Worm (Caenorhabditis elegans): ENCODE results near the gene cand-1.

DNA sequence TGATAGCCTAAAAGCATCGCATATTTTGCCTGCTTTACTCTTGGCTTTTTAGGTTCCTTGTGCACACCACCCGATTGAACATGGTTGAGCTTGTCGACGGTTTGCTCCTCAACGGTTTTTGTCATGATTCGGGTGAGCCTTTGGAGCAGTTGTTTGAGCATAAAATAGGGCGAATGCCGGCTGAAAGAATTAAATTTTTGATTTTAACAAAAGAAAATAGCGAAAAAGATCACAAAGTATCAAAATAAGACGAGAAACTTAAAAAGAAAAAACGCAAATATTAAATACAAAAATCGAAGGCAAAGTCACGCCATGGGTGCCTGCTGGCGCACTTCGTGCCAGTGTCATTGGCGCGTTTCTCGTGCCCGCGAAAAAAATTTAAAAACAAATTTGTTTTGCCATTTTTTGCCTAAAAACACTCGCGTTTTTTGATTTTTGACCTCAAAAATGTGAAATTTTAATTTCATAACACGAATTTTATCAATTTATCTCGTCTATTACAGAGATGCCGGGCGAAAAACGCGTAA, 7.8 kb upstream of the cand-1 start, which contains the start of the genes ctps-1 and pus-1:
- TF ChIP-seq dao-5 (tag; optimal IDR thresholded peaks at IDR 0.05) (no peak), him-1 (tag; optimal IDR thresholded peaks at IDR 0.05) (no peak)

Data from whole organism, L4/young adult.